Worm (Caenorhabditis elegans): Measurements from ENCODE around the gene F47C12.13.

The F47C12.13 gene

DNA sequence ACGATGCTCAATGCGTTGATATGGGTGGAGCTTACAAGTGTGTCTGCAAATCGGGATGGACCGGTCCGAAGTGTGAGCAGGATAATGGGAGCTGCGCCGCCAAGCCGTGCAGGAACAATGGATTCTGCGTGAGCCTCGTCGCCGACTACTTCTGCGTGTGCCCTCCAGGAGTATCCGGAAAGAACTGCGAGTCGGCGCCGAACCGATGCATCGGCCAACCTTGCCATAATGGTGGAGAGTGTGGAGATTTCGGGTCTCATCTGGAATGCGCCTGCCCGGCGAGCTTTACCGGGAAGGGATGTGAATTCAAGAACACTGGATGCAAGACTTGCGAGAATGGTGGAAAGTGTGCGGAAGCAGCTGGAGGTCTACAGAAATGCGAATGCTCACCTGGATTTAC lies 15.7 kb upstream of the F47C12.13 start:
- TF ChIP-seq drap-1 (GFP tag; optimal IDR thresholded peaks at IDR 0.05) = no peak
- no peak for TF ChIP-seq tbx-8 (GFP tag; optimal IDR thresholded peaks at IDR 0.05)
- TF ChIP-seq M03D4.4 (tag; optimal IDR thresholded peaks at IDR 0.05) = no peak
- TF ChIP-seq elt-1 (tag; optimal IDR thresholded peaks at IDR 0.05; ENCODE audit: borderline replicate concordance, insufficient read depth) = no peak

DNA sequence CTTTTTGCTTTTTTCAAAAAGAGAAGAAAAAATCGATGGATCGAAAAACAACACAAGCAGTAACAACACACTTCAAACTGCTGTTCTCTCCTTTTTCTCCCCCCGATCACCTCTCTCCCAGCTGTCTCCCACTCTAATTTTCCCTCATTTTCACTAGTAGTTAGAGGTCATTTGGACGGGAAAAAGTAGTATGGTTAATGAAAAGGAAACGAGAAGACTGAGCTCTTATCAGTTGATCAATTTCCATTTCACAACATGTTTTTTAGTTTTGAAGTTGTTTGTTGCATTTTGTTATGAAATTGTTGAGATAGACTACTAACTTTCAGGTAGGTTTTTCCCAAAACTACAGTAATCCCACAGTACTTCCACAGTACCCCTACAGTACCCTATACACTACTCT lies 14.2 kb upstream of the F47C12.13 start:
- TF ChIP-seq nhr-76 (tag; optimal IDR thresholded peaks at IDR 0.05) (no peak), nhr-12 (tag; optimal IDR thresholded peaks at IDR 0.05) (no peak), pha-4 (tag; optimal IDR thresholded peaks at IDR 0.05) (no peak), ztf-11 (tag; optimal IDR thresholded peaks at IDR 0.05) (no peak), nhr-28 (tag; optimal IDR thresholded peaks at IDR 0.05) (no peak), cnd-1 (tag; optimal IDR thresholded peaks at IDR 0.05) (no peak), ceh-83 (GFP tag; optimal IDR thresholded peaks at IDR 0.05) (no peak), nhr-2 (tag; optimal IDR thresholded peaks at IDR 0.05) (no peak), elt-3 (tag; optimal IDR thresholded peaks at IDR 0.05) (no peak), mep-1 (tag; optimal IDR thresholded peaks at IDR 0.05) (no peak), mls-2 (tag; optimal IDR thresholded peaks at IDR 0.05) (no peak), elt-1 (tag; optimal IDR thresholded peaks at IDR 0.05; ENCODE audit: borderline replicate concordance, insufficient read depth) (no peak), zip-8 (tag; optimal IDR thresholded peaks at IDR 0.05) (no peak), flh-1 (GFP tag; optimal IDR thresholded peaks at IDR 0.05) (no peak), drap-1 (GFP tag; optimal IDR thresholded peaks at IDR 0.05) (no peak), bed-3 (GFP tag; optimal IDR thresholded peaks at IDR 0.05) (no peak), M03D4.4 (tag; optimal IDR thresholded peaks at IDR 0.05) (no peak), tbx-8 (GFP tag; optimal IDR thresholded peaks at IDR 0.05) (no peak)

DNA sequence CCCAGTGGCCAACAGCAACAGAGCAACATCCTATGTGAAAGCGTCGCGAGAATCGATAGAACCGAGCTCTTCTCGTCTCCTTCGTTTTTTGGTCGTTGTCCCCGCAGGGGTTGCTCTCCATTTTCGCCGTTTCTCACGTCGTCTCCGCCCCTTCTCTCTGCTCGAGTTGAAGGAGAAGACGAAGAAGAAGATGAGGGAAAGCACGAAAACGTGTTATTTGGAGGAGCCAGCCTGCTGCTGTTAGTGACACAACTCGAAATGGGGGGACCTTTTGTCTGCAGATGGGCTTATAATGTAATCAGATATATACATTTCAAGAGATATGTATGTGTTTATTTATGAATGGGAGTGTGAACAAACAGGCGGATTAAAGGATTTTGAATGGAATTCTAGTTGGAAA lies 13.5 kb upstream of the F47C12.13 start, which contains the start of gene W02C12.2:
Gene W02C12.2, minus strand, starts transcription at position 277 of the 400 bp plus-strand sequence.
- no peak for TF ChIP-seq ceh-83 (GFP tag; optimal IDR thresholded peaks at IDR 0.05)
- TF ChIP-seq nhr-28 (tag; optimal IDR thresholded peaks at IDR 0.05) = no peak
- TF ChIP-seq lsy-2 (tag; optimal IDR thresholded peaks at IDR 0.05) = no peak
- TF ChIP-seq mep-1 (tag; optimal IDR thresholded peaks at IDR 0.05) = no peak
- peak; percentile 51 for TF ChIP-seq ces-1 (GFP tag; optimal IDR thresholded peaks at IDR 0.05)
- TF ChIP-seq hlh-1 (tag; optimal IDR thresholded peaks at IDR 0.05) = no peak
- TF ChIP-seq nhr-12 (tag; optimal IDR thresholded peaks at IDR 0.05) = no peak
- TF ChIP-seq bed-3 (GFP tag; optimal IDR thresholded peaks at IDR 0.05) = no peak
- no peak for TF ChIP-seq unc-120 (tag; optimal IDR thresholded peaks at IDR 0.05; ENCODE audit: poor library complexity, severe bottlenecking)

DNA sequence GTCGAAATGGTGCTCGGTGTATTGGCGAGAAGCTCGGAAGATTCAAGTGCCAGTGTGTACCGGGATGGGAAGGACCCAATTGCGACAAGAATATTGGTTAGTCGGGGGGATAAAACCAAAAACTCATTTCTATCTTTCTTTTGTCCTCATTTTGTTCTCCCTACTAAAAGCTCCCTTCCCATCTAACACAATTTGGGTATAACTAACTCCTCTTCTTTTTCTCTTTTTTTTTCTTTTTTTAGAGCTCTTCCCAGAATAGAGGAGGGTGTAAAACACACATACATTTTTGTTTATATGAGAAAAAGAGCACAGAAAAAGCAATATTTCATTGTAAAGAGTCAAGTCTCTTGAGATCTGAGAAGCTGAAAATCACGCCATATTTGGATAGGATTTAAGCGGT lies 10.9 kb upstream of the F47C12.13 start:
- no peak for TF ChIP-seq nhr-76 (tag; optimal IDR thresholded peaks at IDR 0.05)
- TF ChIP-seq sem-2 (GFP tag; optimal IDR thresholded peaks at IDR 0.05) = no peak
- no peak for TF ChIP-seq pha-4 (tag; optimal IDR thresholded peaks at IDR 0.05)
- TF ChIP-seq sptf-1 (tag; optimal IDR thresholded peaks at IDR 0.05) = no peak
- no peak for TF ChIP-seq lin-13 (tag; optimal IDR thresholded peaks at IDR 0.05)
- no peak for TF ChIP-seq unc-120 (tag; optimal IDR thresholded peaks at IDR 0.05; ENCODE audit: poor library complexity, severe bottlenecking)
- TF ChIP-seq zip-8 (tag; optimal IDR thresholded peaks at IDR 0.05) = no peak
- no peak for TF ChIP-seq ces-1 (GFP tag; optimal IDR thresholded peaks at IDR 0.05)
- TF ChIP-seq nhr-12 (tag; optimal IDR thresholded peaks at IDR 0.05) = no peak
- TF ChIP-seq cnd-1 (tag; optimal IDR thresholded peaks at IDR 0.05) = no peak
- no peak for TF ChIP-seq flh-1 (GFP tag; optimal IDR thresholded peaks at IDR 0.05)
- TF ChIP-seq tbx-8 (GFP tag; optimal IDR thresholded peaks at IDR 0.05) = no peak
- no peak for TF ChIP-seq nhr-2 (tag; optimal IDR thresholded peaks at IDR 0.05)
- TF ChIP-seq ztf-11 (tag; optimal IDR thresholded peaks at IDR 0.05) = no peak
- no peak for TF ChIP-seq nhr-28 (tag; optimal IDR thresholded peaks at IDR 0.05)
- no peak for TF ChIP-seq bed-3 (GFP tag; optimal IDR thresholded peaks at IDR 0.05)
- TF ChIP-seq mls-2 (tag; optimal IDR thresholded peaks at IDR 0.05) = no peak
- TF ChIP-seq unc-62 (GFP tag; optimal IDR thresholded peaks at IDR 0.05) = no peak
- no peak for TF ChIP-seq snpc-4 (tag; optimal IDR thresholded peaks at IDR 0.05)
- TF ChIP-seq elt-3 (tag; optimal IDR thresholded peaks at IDR 0.05) = no peak

DNA sequence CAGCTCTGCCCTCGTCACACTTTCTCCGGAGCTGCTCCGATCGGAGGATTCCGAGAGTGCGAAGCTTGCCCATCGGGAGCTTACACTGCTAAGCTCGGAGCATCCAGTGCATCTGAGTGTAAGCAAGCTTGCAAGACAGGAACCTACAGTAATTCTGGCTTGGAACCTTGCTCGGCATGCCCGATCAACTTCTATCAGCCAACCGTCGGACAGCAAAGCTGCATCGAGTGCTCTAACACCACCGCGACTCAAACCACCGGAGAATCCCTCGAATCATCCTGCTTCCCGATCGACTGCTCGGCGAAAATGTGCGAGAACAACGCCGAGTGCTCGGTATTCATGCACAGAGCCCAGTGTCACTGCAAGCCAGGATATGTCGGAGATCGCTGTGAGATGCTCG lies 10.0 kb upstream of the F47C12.13 start:
- TF ChIP-seq ham-2 (GFP tag; optimal IDR thresholded peaks at IDR 0.05) = no peak
- TF ChIP-seq nhr-28 (tag; optimal IDR thresholded peaks at IDR 0.05) = no peak
- TF ChIP-seq flh-1 (GFP tag; optimal IDR thresholded peaks at IDR 0.05) = no peak

DNA sequence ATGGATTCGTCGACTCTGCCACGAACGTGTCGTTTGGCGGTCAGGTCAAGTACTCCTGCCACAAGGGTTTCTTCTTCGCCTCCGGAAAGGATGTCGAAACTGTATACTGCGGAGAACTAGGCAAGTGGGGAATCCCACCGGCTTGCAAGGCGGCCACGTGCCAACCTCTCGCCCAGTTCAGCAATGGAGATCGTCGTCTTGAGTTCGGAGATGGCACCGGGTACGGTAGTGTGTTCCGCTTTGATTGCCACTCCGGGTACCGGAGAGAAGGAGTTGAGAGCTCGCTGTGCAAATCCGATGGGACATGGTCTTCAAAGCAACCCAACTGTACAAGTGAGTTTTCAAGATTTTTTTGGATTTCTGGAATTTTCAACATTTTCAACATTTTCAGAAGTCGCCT lies 5.4 kb upstream of the F47C12.13 start:
- TF ChIP-seq pha-4 (tag; optimal IDR thresholded peaks at IDR 0.05) = no peak
- no peak for TF ChIP-seq unc-39 (tag; optimal IDR thresholded peaks at IDR 0.05)
- no peak for TF ChIP-seq ceh-43 (GFP tag; optimal IDR thresholded peaks at IDR 0.05)
- no peak for TF ChIP-seq cnd-1 (tag; optimal IDR thresholded peaks at IDR 0.05)
- no peak for TF ChIP-seq tbx-8 (GFP tag; optimal IDR thresholded peaks at IDR 0.05)
- no peak for TF ChIP-seq drap-1 (GFP tag; optimal IDR thresholded peaks at IDR 0.05)
- TF ChIP-seq ceh-39 (tag; optimal IDR thresholded peaks at IDR 0.05) = no peak
- no peak for TF ChIP-seq nhr-2 (tag; optimal IDR thresholded peaks at IDR 0.05)
- TF ChIP-seq unc-62 (GFP tag; optimal IDR thresholded peaks at IDR 0.05) = no peak
- TF ChIP-seq unc-120 (tag; optimal IDR thresholded peaks at IDR 0.05; ENCODE audit: poor library complexity, severe bottlenecking) = no peak
- no peak for TF ChIP-seq sem-2 (GFP tag; optimal IDR thresholded peaks at IDR 0.05)
- no peak for TF ChIP-seq snpc-4 (tag; optimal IDR thresholded peaks at IDR 0.05)

Data from whole organism, mixed stage, embryonic.